Worm (Caenorhabditis elegans): ENCODE data around the gene F01D5.2.

The F01D5.2 gene

ce11 chrII:13957437-13957836, 41.4 kb downstream of the F01D5.2 start, which contains the start of gene zip-3:
zip-3 (minus strand) TSS chrII:13957457.
- TF ChIP-seq nhr-80 (tag; optimal IDR thresholded peaks at IDR 0.05) (peak; percentile 64), T07F8.4 (tag; optimal IDR thresholded peaks at IDR 0.05) (no peak)

ce11 chrII:13956529-13956928, 42.3 kb downstream of the F01D5.2 start:
- TF ChIP-seq xnd-1 (tag; optimal IDR thresholded peaks at IDR 0.05) (no peak), chd-7 (tag; optimal IDR thresholded peaks at IDR 0.05) (peak; percentile 3), attf-5 (GFP tag; optimal IDR thresholded peaks at IDR 0.05) (peak; percentile 35), lin-26 (GFP tag; IDR thresholded peaks at IDR 0.05) (no peak), Y95B8A.8 (GFP tag; IDR thresholded peaks at IDR 0.05) (no peak), dox-1 (GFP tag; IDR thresholded peaks at IDR 0.05) (peak; percentile 62; the same call in 1 of the 2 replicates), nfyb-1 (GFP tag; IDR thresholded peaks at IDR 0.05) (peak; percentile 81), tbp1 (GFP tag; optimal IDR thresholded peaks at IDR 0.05) (peak; percentile 18), ztf-22 (GFP tag; optimal IDR thresholded peaks at IDR 0.05) (peak; percentile 40), snpc-1.1 (tag; optimal IDR thresholded peaks at IDR 0.05; ENCODE audit: insufficient read depth) (no peak), madf-10 (tag; optimal IDR thresholded peaks at IDR 0.05) (no peak), B0336.3 (GFP tag; IDR thresholded peaks at IDR 0.05) (0 out of 2 replicates have a peak, but pooled peaks have one; percentile 27), mcd-1 (GFP tag; IDR thresholded peaks at IDR 0.05) (peak; percentile 62), cebp-1 (GFP tag; IDR thresholded peaks at IDR 0.05) (peak; percentile 40; the same call in 1 of the 2 replicates), cebp-1 (tag; optimal IDR thresholded peaks at IDR 0.05) (peak; percentile 48), ceh-27 (GFP tag; optimal IDR thresholded peaks at IDR 0.05) (no peak), nhr-80 (tag; optimal IDR thresholded peaks at IDR 0.05) (peak; percentile 92), repo-1 (tag; optimal IDR thresholded peaks at IDR 0.05) (no peak), mes-4 (tag; optimal IDR thresholded peaks at IDR 0.05) (no peak), fkh-3 (tag; optimal IDR thresholded peaks at IDR 0.05) (no peak), nhr-90 (tag; optimal IDR thresholded peaks at IDR 0.05) (peak; percentile 7), C06A6.2 (GFP tag; conservative IDR thresholded peaks at IDR 0.05) (no peak)

ce11 chrII:13954979-13955378, 43.9 kb downstream of the F01D5.2 start:
- no peak for TF ChIP-seq repo-1 (tag; optimal IDR thresholded peaks at IDR 0.05)
- TF ChIP-seq nhr-80 (tag; optimal IDR thresholded peaks at IDR 0.05), result peak; percentile 22

ce11 chrII:13954077-13954476, 44.8 kb downstream of the F01D5.2 start:
- TF ChIP-seq F39B2.1 (GFP tag; IDR thresholded peaks at IDR 0.05) (no peak), hmg-1.2 (GFP tag; IDR thresholded peaks at IDR 0.05) (peak; percentile 61), zfh-2 (GFP tag; conservative IDR thresholded peaks at IDR 0.05) (peak; percentile 31; the same call in 1 of the 2 replicates), sptf-2 (GFP tag; optimal IDR thresholded peaks at IDR 0.05) (no peak), cebp-1 (GFP tag; IDR thresholded peaks at IDR 0.05) (no peak), cebp-1 (tag; optimal IDR thresholded peaks at IDR 0.05) (peak; percentile 34), ztf-26 (tag; optimal IDR thresholded peaks at IDR 0.05) (peak; percentile 60), aptf-3 (GFP tag; IDR thresholded peaks at IDR 0.05) (no peak), nhr-80 (tag; optimal IDR thresholded peaks at IDR 0.05) (peak; percentile 86), snpc-4 (GFP tag; optimal IDR thresholded peaks at IDR 0.05) (no peak), snpc-4 (tag; optimal IDR thresholded peaks at IDR 0.05) (peak in 2 of 4 experiments; percentile 48 to 61), nfya-2 (GFP tag; IDR thresholded peaks at IDR 0.05) (no peak), rcor-1 (GFP tag; IDR thresholded peaks at IDR 0.05) (no peak), cebp-2 (GFP tag; IDR thresholded peaks at IDR 0.05) (0 out of 2 replicates have a peak, but pooled peaks have one; percentile 79), tbp1 (GFP tag; optimal IDR thresholded peaks at IDR 0.05) (peak; percentile 19), lin-40 (tag; optimal IDR thresholded peaks at IDR 0.05) (peak; percentile 50), dox-1 (GFP tag; IDR thresholded peaks at IDR 0.05) (peak; percentile 42)

All from whole organism, young adult.